Worm (Caenorhabditis elegans) whole organism, young adult: Measurements from ENCODE around the gene wdr-37.

ENCODE experiments used
- Y56A3A.18 ChIP-seq: fragments of 200-800 bp; sonication (Bioruptor generic); IDR thresholded peaks from 2 replicates; pipeline ENCODE4 v1.3.6; 2022; ENCODE audit warnings: missing genetic modification reagents, missing genetic modification characterization, missing compliant biosample characterization
- akir-1 ChIP-seq: fragments of 200-800 bp; sonication (Bioruptor generic); optimal IDR thresholded peaks from 2 replicates; lab custom pipeline; 2018; ENCODE audit warnings: mild to moderate bottlenecking, missing genetic modification characterization, moderate library complexity, missing compliant biosample characterization
- ceh-100 ChIP-seq: fragments of 200-800 bp; sonication (Bioruptor generic); IDR thresholded peaks from 2 replicates; pipeline ENCODE4 v1.3.6; 2022; ENCODE audit warnings: missing genetic modification reagents, missing genetic modification characterization, missing compliant biosample characterization
- dox-1 ChIP-seq: fragments of 200-800 bp; sonication (Bioruptor generic); IDR thresholded peaks from 2 replicates; pipeline ENCODE4 v1.3.6; 2022; ENCODE audit warnings: missing genetic modification reagents, missing genetic modification characterization, missing compliant biosample characterization
- dpl-1 ChIP-seq: fragments of 150-350 bp; optimal IDR thresholded peaks from 2 replicates; lab custom pipeline; 2014; ENCODE audit warnings: missing biosample characterization, missing genetic modification reagents, missing genetic modification characterization
- ets-4 ChIP-seq: fragments of 200-800 bp; sonication (Bioruptor generic); optimal IDR thresholded peaks from 2 replicates; lab custom pipeline; 2018; ENCODE audit warnings: mild to moderate bottlenecking, missing genetic modification characterization, missing compliant biosample characterization
- fkh-3 ChIP-seq: sonication (generic microtip); optimal IDR thresholded peaks from 2 replicates; lab custom pipeline; 2016; ENCODE audit warnings: mild to moderate bottlenecking, missing genetic modification characterization, missing compliant biosample characterization
- him-1 ChIP-seq: sonication (generic microtip); optimal IDR thresholded peaks from 2 replicates; lab custom pipeline; 2016; ENCODE audit warnings: missing genotype, missing genetic modification reagents, missing genetic modification characterization, missing compliant biosample characterization
- nfyb-1 ChIP-seq: fragments of 200-800 bp; sonication (Bioruptor generic); IDR thresholded peaks from 2 replicates; pipeline ENCODE4 v1.3.6; 2022; ENCODE audit warnings: missing genetic modification reagents, missing genetic modification characterization, missing compliant biosample characterization
- snpc-3.4 ChIP-seq: sonication (generic microtip); optimal IDR thresholded peaks from 2 replicates; lab custom pipeline; 2017; ENCODE audit warnings: missing genetic modification characterization, mild to moderate bottlenecking, missing compliant biosample characterization, antibody characterized with exemption, moderate library complexity, missing genotype, missing genetic modification reagents
- unc-62 ChIP-seq: fragments of 150-350 bp; optimal IDR thresholded peaks from 2 replicates; lab custom pipeline; 2014; ENCODE audit warnings: missing biosample characterization, missing genetic modification reagents, missing genetic modification characterization
- ztf-28 ChIP-seq: fragments of 200-800 bp; sonication (Bioruptor generic); IDR thresholded peaks from 2 replicates; pipeline ENCODE4 v1.3.6; 2022; ENCODE audit warnings: missing genetic modification reagents, missing genetic modification characterization, missing compliant biosample characterization

DNA sequence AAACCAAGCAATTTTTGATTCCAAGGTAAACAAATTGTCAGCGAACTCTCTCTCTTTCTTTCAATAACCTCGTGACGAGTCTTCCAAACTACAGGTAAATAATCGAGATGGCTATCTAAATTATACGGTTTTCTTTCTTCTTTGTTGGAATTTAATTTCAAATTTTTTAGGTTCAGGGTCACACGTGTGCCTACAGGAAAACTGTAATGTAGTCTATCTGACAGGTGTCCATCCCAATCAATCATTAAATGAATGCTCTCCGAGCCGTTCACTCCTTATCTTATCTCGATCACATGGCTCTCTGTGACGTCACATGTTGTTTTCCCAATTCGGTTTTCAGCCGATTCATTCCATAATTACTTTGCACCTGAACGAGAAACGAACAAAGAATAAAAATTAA lies 46.8 kb downstream of the wdr-37 start:
- TF ChIP-seq akir-1 (GFP tag; lab: Kevin White, UChicago) (no peak), nfyb-1 (GFP tag; lab: Robert Waterston, UW) (peak; percentile 79), dpl-1 (GFP tag; lab: Kevin White, UChicago) (no peak), snpc-3.4 (tag; lab: Kevin White, UChicago) (no peak), fkh-3 (no peak), ztf-28 (no peak), Y56A3A.18 (no peak), ets-4 (GFP tag; lab: Kevin White, UChicago) (peak; percentile 2), dox-1 (no peak), him-1 (tag; lab: Kevin White, UChicago) (no peak), ceh-100 (GFP tag; lab: Robert Waterston, UW) (no peak), unc-62 (GFP tag; lab: Kevin White, UChicago) (peak; percentile 90)
